Worm (Caenorhabditis elegans) whole organism, L2 larva: ENCODE results near the gene Y53G8AR.5.
A peak's percentile ranks its signal among the peaks of the same experiment; 100 is the strongest.

ENCODE experiments used
- C34F6.9 ChIP-seq: fragments of 150-350 bp; optimal IDR thresholded peaks from 2 replicates; lab custom pipeline; 2014; ENCODE audit warnings: missing biosample characterization, missing genetic modification characterization
- F13H6.1 ChIP-seq: sonication (generic microtip); optimal IDR thresholded peaks from 2 replicates; lab custom pipeline; 2016; ENCODE audit warnings: missing genetic modification characterization, missing compliant biosample characterization
- R02D3.7 ChIP-seq: fragments of 150-350 bp; optimal IDR thresholded peaks from 2 replicates; lab custom pipeline; 2014; ENCODE audit warnings: missing biosample characterization, missing genetic modification characterization
- Y55F3AM.14 ChIP-seq: fragments of 200-800 bp; sonication (Bioruptor generic); optimal IDR thresholded peaks from 2 replicates; lab custom pipeline; 2018; ENCODE audit warnings: mild to moderate bottlenecking, missing genetic modification characterization, missing compliant biosample characterization
- alr-1 ChIP-seq: fragments of 150-350 bp; optimal IDR thresholded peaks from 2 replicates; lab custom pipeline; 2014; ENCODE audit warnings: missing biosample characterization, missing genetic modification characterization
- aly-2 ChIP-seq: fragments of 150-350 bp; optimal IDR thresholded peaks from 2 replicates; lab custom pipeline; 2014; ENCODE audit warnings: missing biosample characterization, missing genetic modification characterization
- blmp-1 ChIP-seq: sonication (generic microtip); optimal IDR thresholded peaks from 2 replicates; lab custom pipeline; 2017; ENCODE audit warnings: missing genetic modification characterization, mild to moderate bottlenecking, missing compliant biosample characterization, antibody characterized with exemption, moderate library complexity; ENCODE audit not compliant: insufficient read depth
- ceh-16 ChIP-seq: fragments of 150-350 bp; optimal IDR thresholded peaks from 2 replicates; lab custom pipeline; 2014; ENCODE audit warnings: missing biosample characterization, missing genetic modification characterization
- crh-2 ChIP-seq: sonication (generic microtip); optimal IDR thresholded peaks from 2 replicates; lab custom pipeline; 2017; ENCODE audit warnings: missing biosample characterization, missing genetic modification characterization
- dmd-4 ChIP-seq: sonication (generic microtip); optimal IDR thresholded peaks from 2 replicates; lab custom pipeline; 2017; ENCODE audit warnings: missing biosample characterization, missing genetic modification characterization
- egl-27 ChIP-seq: sonication (generic microtip); optimal IDR thresholded peaks from 3 replicates; lab custom pipeline; 2017; ENCODE audit warnings: missing biosample characterization, missing genetic modification reagents, missing genetic modification characterization
- elt-1 ChIP-seq: fragments of 150-350 bp; optimal IDR thresholded peaks from 2 replicates; lab custom pipeline; 2014; ENCODE audit warnings: missing biosample characterization, missing genetic modification characterization
- elt-3 ChIP-seq: sonication (generic microtip); optimal IDR thresholded peaks from 2 replicates; lab custom pipeline; 2017; ENCODE audit warnings: missing biosample characterization, missing genetic modification characterization
- fos-1 ChIP-seq: fragments of 150-350 bp; optimal IDR thresholded peaks from 2 replicates; lab custom pipeline; 2014; ENCODE audit warnings: missing biosample characterization, missing genetic modification characterization
- gmeb-1 ChIP-seq: fragments of 150-350 bp; optimal IDR thresholded peaks from 2 replicates; lab custom pipeline; 2014; ENCODE audit warnings: missing biosample characterization, missing genetic modification characterization
- lin-11 ChIP-seq: fragments of 150-350 bp; sonication (generic microtip); optimal IDR thresholded peaks from 2 replicates; lab custom pipeline; 2014; ENCODE audit warnings: missing biosample characterization, missing genetic modification characterization, inconsistent platforms, mixed read lengths
- lin-13 ChIP-seq: fragments of 150-350 bp; optimal IDR thresholded peaks from 2 replicates; lab custom pipeline; 2014; ENCODE audit warnings: missing biosample characterization, missing genetic modification reagents, missing genetic modification characterization
- lin-39 ChIP-seq: fragments of 150-350 bp; optimal IDR thresholded peaks from 2 replicates; lab custom pipeline; 2014; ENCODE audit warnings: missing biosample characterization, missing genetic modification reagents, missing genetic modification characterization
- lsy-2 ChIP-seq, 2 experiments: fragments of 150-350 bp in 1 of 2; sonication (generic microtip) in 1 of 2; optimal IDR thresholded peaks; 2 replicates each; lab custom pipeline; 2014 to 2017; ENCODE audit warnings: missing biosample characterization in 2 of 2, missing genetic modification characterization in 2 of 2
- mab-5 ChIP-seq: fragments of 150-350 bp; optimal IDR thresholded peaks from 2 replicates; lab custom pipeline; 2014; ENCODE audit warnings: missing biosample characterization, missing genetic modification characterization
- mbf-1 ChIP-seq: sonication (generic microtip); optimal IDR thresholded peaks from 2 replicates; lab custom pipeline; 2017; ENCODE audit warnings: missing biosample characterization, missing genetic modification characterization
- mdl-1 ChIP-seq, 2 experiments: fragments of 150-350 bp in 1 of 2; sonication (generic microtip) in 1 of 2; optimal IDR thresholded peaks; 2 replicates each; lab custom pipeline; 2017; ENCODE audit warnings: missing biosample characterization in 2 of 2, missing genetic modification characterization in 2 of 2
- nhr-11 ChIP-seq: fragments of 150-350 bp; optimal IDR thresholded peaks from 2 replicates; lab custom pipeline; 2014; ENCODE audit warnings: missing biosample characterization, missing genetic modification characterization
- nhr-12 ChIP-seq: fragments of 150-350 bp; optimal IDR thresholded peaks from 2 replicates; lab custom pipeline; 2014; ENCODE audit warnings: missing biosample characterization, missing genetic modification characterization
- nhr-129 ChIP-seq: fragments of 150-350 bp; optimal IDR thresholded peaks from 2 replicates; lab custom pipeline; 2014; ENCODE audit warnings: missing biosample characterization, missing genetic modification characterization
- nhr-21 ChIP-seq: fragments of 150-350 bp; optimal IDR thresholded peaks from 2 replicates; lab custom pipeline; 2014; ENCODE audit warnings: missing biosample characterization, missing genetic modification characterization
- nhr-23 ChIP-seq: fragments of 150-350 bp; optimal IDR thresholded peaks from 2 replicates; lab custom pipeline; 2014; ENCODE audit warnings: missing biosample characterization, missing genetic modification reagents, missing genetic modification characterization
- nhr-237 ChIP-seq: fragments of 150-350 bp; optimal IDR thresholded peaks from 2 replicates; lab custom pipeline; 2014; ENCODE audit warnings: missing biosample characterization, missing genetic modification characterization
- nhr-6 ChIP-seq: fragments of 150-350 bp; optimal IDR thresholded peaks from 2 replicates; lab custom pipeline; 2014; ENCODE audit warnings: missing biosample characterization, missing genetic modification characterization
- nhr-77 ChIP-seq: fragments of 150-350 bp; optimal IDR thresholded peaks from 2 replicates; lab custom pipeline; 2014; ENCODE audit warnings: missing biosample characterization, missing genetic modification characterization
- sem-4 ChIP-seq: fragments of 150-350 bp; optimal IDR thresholded peaks from 2 replicates; lab custom pipeline; 2014; ENCODE audit warnings: missing biosample characterization, missing genetic modification reagents, missing genetic modification characterization
- skn-1 ChIP-seq: sonication (generic microtip); optimal IDR thresholded peaks from 2 replicates; lab custom pipeline; 2017; ENCODE audit warnings: missing biosample characterization, missing genetic modification characterization
- sma-3 ChIP-seq: sonication (generic microtip); optimal IDR thresholded peaks from 2 replicates; lab custom pipeline; 2016; ENCODE audit warnings: missing genetic modification reagents, missing genetic modification characterization, missing compliant biosample characterization
- snpc-4 ChIP-seq: fragments of 150-350 bp; optimal IDR thresholded peaks from 2 replicates; lab custom pipeline; 2014; ENCODE audit warnings: missing biosample characterization, missing genetic modification characterization
- unc-55 ChIP-seq: fragments of 150-350 bp; sonication (generic microtip); optimal IDR thresholded peaks from 3 replicates; lab custom pipeline; 2014; ENCODE audit warnings: missing biosample characterization, missing genetic modification reagents, missing genetic modification characterization
- unc-62 ChIP-seq: fragments of 150-350 bp; optimal IDR thresholded peaks from 2 replicates; lab custom pipeline; 2014; ENCODE audit warnings: missing biosample characterization, missing genetic modification reagents, missing genetic modification characterization
- zag-1 ChIP-seq: fragments of 150-350 bp; optimal IDR thresholded peaks from 2 replicates; lab custom pipeline; 2014; ENCODE audit warnings: missing biosample characterization, missing genetic modification characterization
- ztf-4 ChIP-seq: fragments of 150-350 bp; optimal IDR thresholded peaks from 2 replicates; lab custom pipeline; 2014; ENCODE audit warnings: missing biosample characterization, missing genetic modification characterization

The Y53G8AR.5 gene

DNA sequence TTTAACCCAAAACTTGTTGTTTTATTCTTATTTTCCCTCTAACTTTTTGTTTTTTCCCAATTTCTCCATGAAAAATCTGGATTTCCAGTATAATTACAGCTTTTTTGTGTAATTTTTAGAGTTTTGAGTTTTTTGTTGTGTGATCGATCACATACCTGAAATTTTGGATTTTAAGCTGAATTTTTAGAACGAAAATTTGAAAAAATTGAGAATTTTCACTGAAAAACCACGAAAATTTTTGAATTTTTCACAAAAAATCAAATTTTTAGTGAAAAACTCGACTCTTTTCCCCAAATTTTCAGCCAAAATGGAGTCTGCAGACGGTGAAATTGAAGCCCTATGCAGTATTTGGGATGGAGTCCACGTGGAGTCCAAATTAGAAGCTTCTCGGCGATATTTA is at the start of gene Y53G8AR.5:
Gene Y53G8AR.5, plus strand, starts transcription at position 301 of the 400 bp plus-strand sequence.
- TF ChIP-seq unc-55 (no peak), nhr-21 (no peak), unc-62 (GFP tag; lab: Kevin White, UChicago) (no peak)

DNA sequence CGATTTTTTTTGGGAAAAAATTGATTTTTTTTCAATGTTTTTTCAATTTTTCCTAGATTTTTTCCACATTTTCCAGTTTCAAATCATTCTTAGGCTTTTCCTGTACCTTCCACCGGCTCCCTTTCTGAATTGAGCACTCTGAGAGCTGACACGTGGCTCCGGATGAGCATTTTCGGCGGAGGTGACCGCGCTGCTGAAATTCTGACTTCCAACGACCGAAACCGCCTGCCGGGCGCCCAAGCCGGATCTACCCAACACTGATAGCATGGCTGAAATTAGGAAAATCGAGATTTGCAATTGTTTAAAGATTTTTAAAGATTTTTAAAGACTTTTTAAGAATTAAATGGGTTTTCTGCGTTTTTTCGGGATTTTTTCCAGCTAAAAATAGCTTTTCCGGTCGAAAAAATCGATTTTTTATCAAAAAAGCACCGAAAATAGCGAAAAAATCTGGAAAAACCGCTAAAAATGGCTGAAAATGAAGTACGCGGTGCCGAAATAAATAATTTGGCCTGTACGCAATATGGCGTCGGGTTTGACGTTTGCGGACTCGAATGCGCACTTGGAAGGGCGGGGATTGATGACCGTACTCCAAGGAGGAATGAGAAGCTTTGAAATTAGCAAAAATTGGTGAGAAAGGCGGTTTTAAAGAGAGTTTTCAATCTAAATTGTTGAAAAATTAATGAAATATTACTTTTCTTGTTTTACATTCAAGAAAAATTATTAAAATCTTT is 48.8 kb upstream of the Y53G8AR.5 start, which contains the start of gene nduf-9:
Gene nduf-9, minus strand, starts transcription at position 269 of the 731 bp plus-strand sequence.
- TF ChIP-seq unc-55 (peak; percentile 13), nhr-6 (tag; lab: Kevin White, UChicago) (no peak), C34F6.9 (tag; lab: Kevin White, UChicago) (peak; percentile 55), Y55F3AM.14 (GFP tag; lab: Kevin White, UChicago) (no peak), lsy-2 (tag; optimal IDR thresholded peaks at IDR 0.05; lab: Kevin White, UChicago) (peak; percentile 84 to 96), nhr-12 (tag; lab: Kevin White, UChicago) (no peak), nhr-129 (tag; lab: Kevin White, UChicago) (peak; percentile 30), gmeb-1 (tag; lab: Kevin White, UChicago) (peak; percentile 16), nhr-23 (tag; lab: Kevin White, UChicago) (no peak), F13H6.1 (tag; lab: Kevin White, UChicago) (no peak), nhr-11 (tag; lab: Kevin White, UChicago) (no peak), nhr-21 (no peak), nhr-237 (tag; lab: Kevin White, UChicago) (no peak), mab-5 (tag; lab: Kevin White, UChicago) (no peak), lin-13 (GFP tag; lab: Kevin White, UChicago) (peak; percentile 40)

ce11 chrIII:3249038-3249420 is 48.2 kb upstream of the Y53G8AR.5 start:
- TF ChIP-seq sma-3 (peak; percentile 16), zag-1 (no peak), Y55F3AM.14 (GFP tag; lab: Kevin White, UChicago) (peak; percentile 30), unc-55 (peak; percentile 7), nhr-77 (tag; lab: Kevin White, UChicago) (no peak)
- TF ChIP-seq, all 48 proteins: peak for 3

ce11 chrIII:3250596-3251112 is 46.6 kb upstream of the Y53G8AR.5 start, which contains the start of gene Y53G8AL.4:
Y53G8AL.4 (minus strand) TSS chrIII:3250646.
- TF ChIP-seq F13H6.1 (tag; lab: Kevin White, UChicago) (no peak), aly-2 (tag; lab: Kevin White, UChicago) (no peak), sem-4 (tag; lab: Kevin White, UChicago) (no peak), elt-1 (tag; lab: Kevin White, UChicago) (no peak), crh-2 (no peak), mab-5 (tag; lab: Kevin White, UChicago) (no peak), egl-27 (no peak), nhr-237 (tag; lab: Kevin White, UChicago) (no peak), nhr-11 (tag; lab: Kevin White, UChicago) (no peak), dmd-4 (tag; lab: Kevin White, UChicago) (no peak), lsy-2 (tag; optimal IDR thresholded peaks at IDR 0.05; lab: Kevin White, UChicago) (no peak), nhr-21 (no peak), unc-62 (GFP tag; lab: Kevin White, UChicago) (no peak), ceh-16 (tag; lab: Kevin White, UChicago) (no peak), lin-39 (no peak), elt-3 (tag; lab: Kevin White, UChicago) (no peak), snpc-4 (no peak), sma-3 (no peak), lin-11 (tag; lab: Kevin White, UChicago) (no peak), fos-1 (tag; lab: Kevin White, UChicago) (no peak)

DNA sequence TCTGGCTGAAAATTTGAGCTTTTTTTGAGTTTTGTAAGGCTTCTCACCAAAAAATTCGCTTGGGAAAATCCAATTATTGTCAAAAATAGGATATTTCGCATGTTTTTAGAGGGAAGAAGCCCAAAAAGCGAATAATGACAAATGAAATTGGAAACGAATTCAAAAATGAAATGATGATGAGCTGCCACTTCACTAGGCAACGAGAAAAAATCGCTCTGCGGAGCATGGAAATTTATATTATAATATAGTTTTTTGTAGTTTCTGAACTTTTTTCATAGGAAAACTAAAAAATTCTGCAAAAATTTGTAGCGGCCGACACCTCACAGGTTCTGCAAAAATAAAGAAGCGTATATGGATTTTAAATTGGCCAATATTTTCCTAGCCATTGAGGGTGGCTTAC is 44.2 kb upstream of the Y53G8AR.5 start, which contains the start of gene Y53G8AL.3:
Gene Y53G8AL.3, minus strand, starts transcription at position 101 of the 400 bp plus-strand sequence.
- no peak for TF ChIP-seq nhr-21
- TF ChIP-seq gmeb-1 (tag; lab: Kevin White, UChicago): no peak
- no peak for TF ChIP-seq F13H6.1 (tag; lab: Kevin White, UChicago)
- TF ChIP-seq unc-55: no peak
- TF ChIP-seq mab-5 (tag; lab: Kevin White, UChicago): no peak
- TF ChIP-seq sma-3: no peak
- TF ChIP-seq mdl-1 (tag; optimal IDR thresholded peaks at IDR 0.05; lab: Kevin White, UChicago): no peak
- no peak for TF ChIP-seq skn-1
- TF ChIP-seq R02D3.7: no peak
- no peak for TF ChIP-seq blmp-1 (tag; lab: Kevin White, UChicago)
- no peak for TF ChIP-seq alr-1
- no peak for TF ChIP-seq snpc-4
- TF ChIP-seq ztf-4 (tag; lab: Kevin White, UChicago): no peak
- TF ChIP-seq elt-1 (tag; lab: Kevin White, UChicago): no peak
- TF ChIP-seq dmd-4 (tag; lab: Kevin White, UChicago): no peak
- no peak for TF ChIP-seq nhr-11 (tag; lab: Kevin White, UChicago)
- TF ChIP-seq mbf-1 (tag; lab: Kevin White, UChicago): no peak
